Worm (Caenorhabditis elegans) whole organism, L3 larva: ENCODE measurements around the gene Y40B10A.5.

Source experiments
- mdl-1 ChIP-seq: fragments of 150-350 bp; optimal IDR thresholded peaks from 2 replicates; lab custom pipeline; 2014; ENCODE audit warnings: missing biosample characterization, missing genetic modification characterization
- skn-1 ChIP-seq: fragments of 150-350 bp; optimal IDR thresholded peaks from 2 replicates; lab custom pipeline; 2014; ENCODE audit warnings: missing biosample characterization, missing genetic modification characterization

ce11 chrV:2076043-2076442 lies 30.2 kb upstream of the Y40B10A.5 start:
- TF ChIP-seq mdl-1 (tag; lab: Kevin White, UChicago) (no peak), skn-1 (tag; lab: Kevin White, UChicago) (no peak)
